Worm (Caenorhabditis elegans) whole organism, young adult: Measurements from ENCODE around the gene nhr-290.
"Not testable (repeated sequence)": the region's sequence is repeated elsewhere in the genome, so short reads cannot be mapped to it uniquely, and the experiment has no call there.

ENCODE experiments used
- B0019.2 ChIP-seq: fragments of 200-800 bp; sonication (Bioruptor generic); conservative IDR thresholded peaks from 2 replicates; pipeline ENCODE4 v1.3.6; 2022; ENCODE audit warnings: missing genetic modification reagents, missing genetic modification characterization, missing compliant biosample characterization
- D2030.7 ChIP-seq: fragments of 200-800 bp; sonication (Bioruptor generic); IDR thresholded peaks from 2 replicates; pipeline ENCODE4 v1.3.6; 2022; ENCODE audit warnings: missing genetic modification reagents, missing genetic modification characterization, missing compliant biosample characterization
- ceh-40 ChIP-seq: fragments of 200-800 bp; sonication (Bioruptor generic); IDR thresholded peaks from 2 replicates; pipeline ENCODE4 v1.3.6; 2022; ENCODE audit warnings: missing genetic modification characterization, missing compliant biosample characterization
- pha-4 ChIP-seq: fragments of 150-350 bp; sonication (generic microtip); optimal IDR thresholded peaks from 2 replicates; lab custom pipeline; 2014; ENCODE audit warnings: missing biosample characterization, missing genetic modification reagents, missing genetic modification characterization
- sea-2 ChIP-seq: fragments of 200-800 bp; sonication (Bioruptor generic); IDR thresholded peaks from 2 replicates; pipeline ENCODE4 v1.3.6; 2022; ENCODE audit warnings: missing genetic modification characterization, missing compliant biosample characterization
- tlf-1 ChIP-seq: fragments of 200-800 bp; sonication (Bioruptor generic); optimal IDR thresholded peaks from 2 replicates; lab custom pipeline; 2018; ENCODE audit warnings: mild to moderate bottlenecking, missing genetic modification characterization, missing compliant biosample characterization
- unc-130 ChIP-seq: sonication (generic microtip); optimal IDR thresholded peaks from 2 replicates; lab custom pipeline; 2016; ENCODE audit warnings: missing genetic modification reagents, missing genetic modification characterization, missing compliant biosample characterization
- unc-62 ChIP-seq: fragments of 150-350 bp; optimal IDR thresholded peaks from 2 replicates; lab custom pipeline; 2014; ENCODE audit warnings: missing biosample characterization, missing genetic modification reagents, missing genetic modification characterization

DNA sequence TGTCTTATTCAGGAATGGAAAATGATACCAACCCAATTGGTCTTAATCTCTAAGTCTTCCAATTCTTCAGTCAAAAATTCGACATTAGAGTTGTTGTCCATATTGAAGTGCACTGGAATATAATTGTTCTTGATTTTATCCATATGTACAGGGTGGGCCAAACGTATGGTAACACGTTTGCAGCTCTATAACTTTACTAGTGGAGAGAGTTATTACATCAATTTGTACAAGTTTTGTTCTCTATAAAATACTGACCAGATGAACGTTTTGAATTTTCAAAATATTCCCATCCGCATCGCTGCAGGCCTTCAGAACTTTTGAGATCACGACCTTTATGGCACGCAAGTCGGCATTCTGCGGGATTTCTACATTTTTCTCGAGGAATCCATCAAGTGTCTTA is 24.8 kb downstream of the nhr-290 start, which contains the start of gene F53E10.5:
- TF ChIP-seq sea-2 (GFP tag; lab: Robert Waterston, UW); D2030.7; B0019.2; ceh-40 (GFP tag; lab: Robert Waterston, UW); pha-4; tlf-1 (GFP tag; lab: Kevin White, UChicago); unc-130 (GFP tag; lab: Kevin White, UChicago); unc-62 (GFP tag; lab: Kevin White, UChicago): not testable (repeated sequence)
